Fruit fly (Drosophila melanogaster) whole organism, embryonic: Measurements from ENCODE around the gene Vdup1.

Experiments
- Awh ChIP-seq: fragments of 200-800 bp; sonication (Bioruptor generic); IDR thresholded peaks from 2 replicates; pipeline ENCODE4, ENCODE4 v1.3.6; 2022; ENCODE audit warnings: missing biosample characterization, missing genetic modification characterization
- Bgb ChIP-seq: fragments of 200-800 bp; sonication (Bioruptor generic); IDR thresholded peaks from 2 replicates; pipeline ENCODE4 v1.3.6; 2022; ENCODE audit warnings: missing biosample characterization, missing genetic modification characterization; ENCODE audit not compliant: partially characterized antibody
- C15 ChIP-seq: fragments of 200-800 bp; sonication (Bioruptor generic); IDR thresholded peaks from 3 replicates; pipeline ENCODE4 v1.3.6; 2022; ENCODE audit warnings: missing biosample characterization, missing genetic modification characterization
- CG1233 ChIP-seq: fragments of 200-800 bp; sonication (Bioruptor generic); optimal IDR thresholded peaks from 4 replicates; lab custom pipeline; 2018; ENCODE audit warnings: missing biosample characterization, mild to moderate bottlenecking, missing genetic modification characterization
- CG14965 ChIP-seq: fragments of 200-800 bp; sonication (Bioruptor generic); optimal IDR thresholded peaks from 2 replicates; lab custom pipeline; 2016; ENCODE audit warnings: missing biosample characterization, missing genetic modification characterization, borderline replicate concordance
- CG15269 ChIP-seq: fragments of 200-800 bp; sonication (Bioruptor generic); optimal IDR thresholded peaks from 2 replicates; lab custom pipeline; 2018; ENCODE audit warnings: missing biosample characterization, mild to moderate bottlenecking, missing genetic modification characterization, moderate library complexity
- CG15601 ChIP-seq: fragments of 200-800 bp; sonication (Bioruptor generic); optimal IDR thresholded peaks from 3 replicates; lab custom pipeline; 2019; ENCODE audit warnings: missing biosample characterization, mild to moderate bottlenecking, missing genetic modification characterization, moderate library complexity
- CG17361 ChIP-seq: fragments of 200-800 bp; sonication (Bioruptor generic); IDR thresholded peaks from 3 replicates; pipeline ENCODE4 v1.3.6; 2022; ENCODE audit warnings: missing biosample characterization, missing genetic modification characterization
- CG17802 ChIP-seq: fragments of 200-800 bp; sonication (Bioruptor generic); optimal IDR thresholded peaks from 2 replicates; lab custom pipeline; 2018; ENCODE audit warnings: missing biosample characterization, mild to moderate bottlenecking, missing genetic modification characterization, moderate library complexity
- CG18011 ChIP-seq: fragments of 200-800 bp; sonication (Bioruptor generic); optimal IDR thresholded peaks from 2 replicates; lab custom pipeline; 2017; ENCODE audit warnings: missing biosample characterization, missing genetic modification characterization, mild to moderate bottlenecking, moderate library complexity, missing genotype
- CG32767 ChIP-seq: fragments of 200-800 bp; sonication (Bioruptor generic); IDR thresholded peaks from 2 replicates; pipeline ENCODE4 v1.3.6; 2022; ENCODE audit warnings: missing biosample characterization, missing genetic modification characterization
- CG33213 ChIP-seq: fragments of 200-800 bp; sonication (Bioruptor generic); optimal IDR thresholded peaks from 3 replicates; lab custom pipeline; 2016; ENCODE audit warnings: missing biosample characterization, missing genetic modification characterization
- CG34376 ChIP-seq: fragments of 200-800 bp; sonication (Bioruptor generic); optimal IDR thresholded peaks from 2 replicates; lab custom pipeline; 2018; ENCODE audit warnings: missing biosample characterization, mild to moderate bottlenecking, missing genetic modification characterization
- CG4360 ChIP-seq: fragments of 200-800 bp; sonication (Bioruptor generic); IDR thresholded peaks from 2 replicates; pipeline ENCODE4 v1.3.6; 2022; ENCODE audit warnings: missing biosample characterization, missing genetic modification characterization
- CG4730 ChIP-seq: fragments of 200-800 bp; sonication (Bioruptor generic); IDR thresholded peaks from 2 replicates; pipeline ENCODE4 v1.3.6; 2022; ENCODE audit warnings: missing biosample characterization, missing genetic modification characterization
- CG8388 ChIP-seq: fragments of 200-800 bp; sonication (Bioruptor generic); optimal IDR thresholded peaks from 2 replicates; lab custom pipeline; 2019; ENCODE audit warnings: missing biosample characterization, mild to moderate bottlenecking, missing genetic modification characterization, moderate library complexity
- D19B ChIP-seq: fragments of 200-800 bp; sonication (Bioruptor generic); optimal IDR thresholded peaks from 2 replicates; lab custom pipeline; 2017; ENCODE audit warnings: missing biosample characterization, mild to moderate bottlenecking, missing genetic modification characterization
- Dek ChIP-seq: fragments of 200-800 bp; sonication (Bioruptor generic); optimal IDR thresholded peaks from 3 replicates; lab custom pipeline; 2019; ENCODE audit warnings: missing biosample characterization, mild to moderate bottlenecking, missing genetic modification characterization, moderate library complexity
- Eip74EF ChIP-seq, 2 experiments: fragments of 200-800 bp in 1 of 2; fragments of >200 bp in 1 of 2; sonication (Bioruptor generic) in 1 of 2; optimal IDR thresholded peaks; 2 replicates each; lab custom pipeline; 2017 to 2019; ENCODE audit warnings: missing biosample characterization in 2 of 2, missing genetic modification characterization in 2 of 2, mild to moderate bottlenecking in 1 of 2, moderate library complexity in 1 of 2
- Fer3 ChIP-seq: fragments of 200-800 bp; sonication (Bioruptor generic); optimal IDR thresholded peaks from 2 replicates; lab custom pipeline; 2018; ENCODE audit warnings: missing biosample characterization, mild to moderate bottlenecking, missing genetic modification characterization, moderate library complexity
- Med ChIP-seq: fragments of 200-800 bp; sonication (Bioruptor generic); peaks from one replicate; lab custom pipeline; 2016; ENCODE audit warnings: missing biosample characterization, missing genetic modification characterization, mild to moderate bottlenecking, inconsistent platforms, moderate library complexity
- NC2β ChIP-seq: fragments of 200-800 bp; sonication (Bioruptor generic); optimal IDR thresholded peaks from 2 replicates; lab custom pipeline; 2016; ENCODE audit warnings: missing biosample characterization, missing genetic modification characterization
- NK7.1 ChIP-seq: fragments of 200-800 bp; sonication (Bioruptor generic); optimal IDR thresholded peaks from 3 replicates; lab custom pipeline; 2016; ENCODE audit warnings: missing biosample characterization, missing genetic modification characterization
- Rfx ChIP-seq: fragments of 200-800 bp; sonication (Bioruptor generic); IDR thresholded peaks from 2 replicates; pipeline ENCODE4 v1.3.6; 2022; ENCODE audit warnings: missing biosample characterization, missing genetic modification characterization
- Rx ChIP-seq: fragments of 200-800 bp; sonication (Bioruptor generic); IDR thresholded peaks from 2 replicates; pipeline ENCODE4 v1.3.6; 2022; ENCODE audit warnings: missing biosample characterization, missing genetic modification characterization
- Scr ChIP-seq: fragments of 200-800 bp; sonication (Bioruptor generic); IDR thresholded peaks from 2 replicates; pipeline ENCODE4 v1.3.6; 2022; ENCODE audit warnings: missing biosample characterization, missing genetic modification characterization; ENCODE audit not compliant: partially characterized antibody
- Ssrp ChIP-seq: fragments of 200-800 bp; sonication (Bioruptor generic); optimal IDR thresholded peaks from 2 replicates; lab custom pipeline; 2018; ENCODE audit warnings: missing biosample characterization, mild to moderate bottlenecking, missing genetic modification characterization, moderate library complexity
- Trl ChIP-seq, 3 experiments: fragments of >200 bp in 2 of 3; fragments of 200-800 bp in 1 of 3; sonication (Bioruptor generic) in 1 of 3; optimal IDR thresholded peaks; 2 replicates in 1 of 3; 3 replicates in 2 of 3; lab custom pipeline; 2016 to 2017; ENCODE audit warnings: missing biosample characterization in 1 of 3, missing genetic modification characterization in 1 of 3
- abd-A ChIP-seq: fragments of 200-800 bp; sonication (Bioruptor generic); optimal IDR thresholded peaks from 3 replicates; lab custom pipeline; 2019; ENCODE audit warnings: missing biosample characterization, mild to moderate bottlenecking, missing genetic modification characterization, moderate library complexity
- al ChIP-seq: fragments of 200-800 bp; sonication (Bioruptor generic); IDR thresholded peaks from 2 replicates; pipeline ENCODE4 v1.3.6; 2022; ENCODE audit warnings: missing biosample characterization, missing genetic modification characterization
- aop ChIP-seq: fragments of 200-800 bp; sonication (Bioruptor generic); IDR thresholded peaks from 2 replicates; pipeline ENCODE4 v1.3.6; 2022; ENCODE audit warnings: missing biosample characterization, missing genetic modification characterization
- cas ChIP-seq: fragments of 200-800 bp; sonication (Bioruptor generic); IDR thresholded peaks from 2 replicates; pipeline ENCODE4 v1.3.6; 2022; ENCODE audit warnings: missing biosample characterization, missing genetic modification characterization
- chinmo ChIP-seq: fragments of 200-800 bp; sonication (Bioruptor generic); IDR thresholded peaks from 4 replicates; pipeline ENCODE4 v1.3.6; 2022; ENCODE audit warnings: missing biosample characterization, missing genetic modification characterization; ENCODE audit not compliant: partially characterized antibody
- emc ChIP-seq: fragments of 200-800 bp; sonication (Bioruptor generic); optimal IDR thresholded peaks from 2 replicates; lab custom pipeline; 2016; ENCODE audit warnings: missing biosample characterization, missing genetic modification characterization
- ftz-f1 ChIP-seq: fragments of 200-800 bp; sonication (Bioruptor generic); optimal IDR thresholded peaks from 2 replicates; lab custom pipeline; 2016; ENCODE audit warnings: missing biosample characterization, missing genetic modification characterization
- fu2 ChIP-seq: fragments of 200-800 bp; sonication (Bioruptor generic); optimal IDR thresholded peaks from 2 replicates; lab custom pipeline; 2016; ENCODE audit warnings: missing biosample characterization, missing genetic modification characterization
- gem ChIP-seq: fragments of 200-800 bp; sonication (Bioruptor generic); optimal IDR thresholded peaks from 2 replicates; lab custom pipeline; 2019; ENCODE audit warnings: missing biosample characterization, mild to moderate bottlenecking, missing genetic modification characterization, moderate library complexity
- gfzf ChIP-seq: fragments of 200-800 bp; sonication (Bioruptor generic); optimal IDR thresholded peaks from 2 replicates; lab custom pipeline; 2016; ENCODE audit warnings: missing biosample characterization, mild to moderate bottlenecking, missing genetic modification characterization, moderate library complexity
- kah ChIP-seq: fragments of 200-800 bp; sonication (Bioruptor generic); optimal IDR thresholded peaks from 2 replicates; lab custom pipeline; 2018; ENCODE audit warnings: missing biosample characterization, mild to moderate bottlenecking, missing genetic modification characterization
- lmd ChIP-seq: fragments of 200-800 bp; sonication (Bioruptor generic); IDR thresholded peaks from 2 replicates; pipeline ENCODE4 v1.3.6; 2022; ENCODE audit warnings: missing biosample characterization, missing genetic modification characterization
- schlank ChIP-seq: fragments of 200-800 bp; sonication (Bioruptor generic); optimal IDR thresholded peaks from 2 replicates; lab custom pipeline; 2018; ENCODE audit warnings: missing biosample characterization, mild to moderate bottlenecking, missing genetic modification characterization
- scrt ChIP-seq: fragments of 200-800 bp; sonication (Bioruptor generic); optimal IDR thresholded peaks from 2 replicates; lab custom pipeline; 2018; ENCODE audit warnings: missing biosample characterization, mild to moderate bottlenecking, missing genetic modification characterization, moderate library complexity
- sd ChIP-seq: fragments of 200-800 bp; sonication (Bioruptor generic); optimal IDR thresholded peaks from 3 replicates; lab custom pipeline; 2018; ENCODE audit warnings: missing biosample characterization, mild to moderate bottlenecking, missing genetic modification characterization, moderate library complexity
- sqz ChIP-seq: fragments of 200-800 bp; sonication (Bioruptor generic); optimal IDR thresholded peaks from 3 replicates; lab custom pipeline; 2018; ENCODE audit warnings: missing biosample characterization, mild to moderate bottlenecking, missing genetic modification characterization
- sr ChIP-seq: fragments of 200-800 bp; sonication (Bioruptor generic); IDR thresholded peaks from 3 replicates; pipeline ENCODE4 v1.3.6; 2022; ENCODE audit warnings: missing biosample characterization, missing genetic modification characterization
- unpg ChIP-seq: fragments of 200-800 bp; sonication (Bioruptor generic); optimal IDR thresholded peaks from 3 replicates; lab custom pipeline; 2018; ENCODE audit warnings: missing biosample characterization, mild to moderate bottlenecking, missing genetic modification characterization, moderate library complexity

Gene Vdup1

dm6 chr3L:139574-140567 lies 38.9 kb downstream of the Vdup1 start (continued):
- TF ChIP-seq Scr (GFP tag; lab: Robert Waterston, UW) (no peak), CG17802 (tag; lab: Kevin White, UChicago) (no peak), CG4730 (no peak), sd (peak; percentile 42), C15 (GFP tag; lab: Robert Waterston, UW) (no peak), kah (GFP tag; lab: Kevin White, UChicago) (peak; percentile 26), Awh (GFP tag; lab: Robert Waterston, UW) (0 out of 2 replicates have a peak, but pooled peaks have one; percentile 40), CG34376 (GFP tag; lab: Kevin White, UChicago) (peak; percentile 78), Trl (optimal IDR thresholded peaks at IDR 0.05; lab: Kevin White, UChicago) (no peak), Trl (GFP tag; optimal IDR thresholded peaks at IDR 0.05; lab: Kevin White, UChicago) (peak; percentile 16), NC2β (GFP tag; lab: Kevin White, UChicago) (peak; percentile 2), Med (GFP tag; lab: Kevin White, UChicago) (peak; percentile 53), Rx (GFP tag; lab: Robert Waterston, UW) (no peak), Dek (no peak), schlank (tag; lab: Kevin White, UChicago) (no peak), unpg (GFP tag; lab: Kevin White, UChicago) (peak; percentile 2), sqz (GFP tag; lab: Kevin White, UChicago) (peak; percentile 27), CG14965 (GFP tag; lab: Kevin White, UChicago) (no peak), CG15269 (tag; lab: Kevin White, UChicago) (peak; percentile 13), scrt (GFP tag; lab: Kevin White, UChicago) (no peak), CG8388 (GFP tag; lab: Kevin White, UChicago) (no peak), sr (GFP tag; lab: Robert Waterston, UW) (no peak), CG18011 (peak; percentile 0), D19B (no peak), gem (tag; lab: Kevin White, UChicago) (peak; percentile 23), fu2 (GFP tag; lab: Kevin White, UChicago) (no peak), CG33213 (GFP tag; lab: Kevin White, UChicago) (no peak), ftz-f1 (GFP tag; lab: Kevin White, UChicago) (peak; percentile 71), lmd (GFP tag; lab: Robert Waterston, UW) (no peak), gfzf (GFP tag; lab: Kevin White, UChicago) (peak; percentile 23), Rfx (GFP tag; lab: Robert Waterston, UW) (no peak), CG32767 (GFP tag; lab: Robert Waterston, UW) (no peak), CG4360 (GFP tag; lab: Robert Waterston, UW) (peak; percentile 68; the same call in 1 of the 2 replicates), NK7.1 (GFP tag; lab: Kevin White, UChicago) (no peak), Bgb (GFP tag; lab: Robert Waterston, UW) (no peak), al (GFP tag; lab: Robert Waterston, UW) (no peak), Fer3 (tag; lab: Kevin White, UChicago) (no peak), emc (GFP tag; lab: Kevin White, UChicago) (no peak), CG15601 (no peak), CG1233 (GFP tag; lab: Kevin White, UChicago) (no peak), abd-A (tag; lab: Kevin White, UChicago) (peak; percentile 70), Eip74EF (GFP tag; optimal IDR thresholded peaks at IDR 0.05; lab: Kevin White, UChicago) (peak in 1 of 2 experiments; percentile 5), Ssrp (tag; lab: Kevin White, UChicago) (no peak), cas (no peak), aop (GFP tag; lab: Robert Waterston, UW) (no peak), chinmo (GFP tag; lab: Robert Waterston, UW) (0 out of 4 replicates have a peak, but pooled peaks have one; percentile 14), CG17361 (no peak)
